Fruit fly (Drosophila melanogaster) whole organism, embryonic: Measurements from ENCODE around the gene Rnb.
A peak's percentile ranks its signal among the peaks of the same experiment; 100 is the strongest.

Source experiments
- Abd-B ChIP-seq: fragments of 200-800 bp; sonication (Bioruptor generic); optimal IDR thresholded peaks from 2 replicates; lab custom pipeline; 2018; ENCODE audit warnings: missing biosample characterization, mild to moderate bottlenecking, missing genetic modification characterization, moderate library complexity
- CG11093 ChIP-seq: fragments of 200-800 bp; sonication (Bioruptor generic); IDR thresholded peaks from 3 replicates; pipeline ENCODE4 v1.3.6; 2022; ENCODE audit warnings: missing biosample characterization, missing genetic modification characterization
- CG12299 ChIP-seq: fragments of 200-800 bp; sonication (Bioruptor generic); optimal IDR thresholded peaks from 2 replicates; lab custom pipeline; 2018; ENCODE audit warnings: missing biosample characterization, mild to moderate bottlenecking, missing genetic modification characterization
- CG13775 ChIP-seq: fragments of 200-800 bp; sonication (Bioruptor generic); optimal IDR thresholded peaks from 3 replicates; lab custom pipeline; 2017; ENCODE audit warnings: missing biosample characterization, mild to moderate bottlenecking, missing genetic modification characterization
- CG17361 ChIP-seq: fragments of 200-800 bp; sonication (Bioruptor generic); IDR thresholded peaks from 3 replicates; pipeline ENCODE4 v1.3.6; 2022; ENCODE audit warnings: missing biosample characterization, missing genetic modification characterization
- CG18476 ChIP-seq: fragments of 200-800 bp; sonication (Bioruptor generic); optimal IDR thresholded peaks from 2 replicates; lab custom pipeline; 2016; ENCODE audit warnings: missing biosample characterization, mild to moderate bottlenecking, missing genetic modification characterization
- CG2678 ChIP-seq: fragments of 200-800 bp; sonication (Bioruptor generic); optimal IDR thresholded peaks from 3 replicates; lab custom pipeline; 2019; ENCODE audit warnings: missing biosample characterization, mild to moderate bottlenecking, missing genetic modification characterization, moderate library complexity
- CG3407 ChIP-seq: fragments of 200-800 bp; sonication (Bioruptor generic); optimal IDR thresholded peaks from 2 replicates; lab custom pipeline; 2018; ENCODE audit warnings: missing biosample characterization, mild to moderate bottlenecking, missing genetic modification characterization
- CG34224 ChIP-seq: fragments of 200-800 bp; sonication (Bioruptor generic); IDR thresholded peaks from 3 replicates; pipeline ENCODE4 v1.3.6; 2022; ENCODE audit warnings: missing biosample characterization, missing genetic modification characterization; ENCODE audit not compliant: partially characterized antibody
- CG3726 ChIP-seq: fragments of 200-800 bp; sonication (Bioruptor generic); IDR thresholded peaks from 3 replicates; pipeline ENCODE4, ENCODE4 v1.3.6; 2022; ENCODE audit warnings: missing biosample characterization, missing genetic modification characterization
- CG3838 ChIP-seq: fragments of 200-800 bp; sonication (Bioruptor generic); optimal IDR thresholded peaks from 3 replicates; lab custom pipeline; 2016; ENCODE audit warnings: missing biosample characterization, missing genetic modification characterization
- CG42726 ChIP-seq: fragments of 200-800 bp; sonication (Bioruptor generic); IDR thresholded peaks from 2 replicates; pipeline ENCODE4 v1.3.6; 2022; ENCODE audit warnings: missing biosample characterization, missing genetic modification characterization; ENCODE audit not compliant: partially characterized antibody
- CG4282 ChIP-seq: fragments of 200-800 bp; sonication (Bioruptor generic); optimal IDR thresholded peaks from 2 replicates; lab custom pipeline; 2016; ENCODE audit warnings: missing biosample characterization, missing genetic modification characterization
- CG4404 ChIP-seq: fragments of 200-800 bp; sonication (Bioruptor generic); IDR thresholded peaks from 2 replicates; pipeline ENCODE4 v1.3.6; 2022; ENCODE audit warnings: missing biosample characterization, missing genetic modification characterization
- CG5953 ChIP-seq: fragments of 200-800 bp; sonication (Bioruptor generic); IDR thresholded peaks from 2 replicates; pipeline ENCODE4 v1.3.6; 2022; ENCODE audit warnings: missing biosample characterization, missing genetic modification characterization
- CG6272 ChIP-seq: fragments of 200-800 bp; sonication (Bioruptor generic); IDR thresholded peaks from 2 replicates; pipeline ENCODE4 v1.3.6; 2022; ENCODE audit warnings: missing biosample characterization, missing genetic modification characterization
- CG6791 ChIP-seq: fragments of 200-800 bp; sonication (Bioruptor generic); IDR thresholded peaks from 3 replicates; pipeline ENCODE4 v1.3.6; 2022; ENCODE audit warnings: missing biosample characterization, missing genetic modification characterization; ENCODE audit not compliant: partially characterized antibody
- CG9609 ChIP-seq: fragments of 200-800 bp; sonication (Bioruptor generic); optimal IDR thresholded peaks from 3 replicates; lab custom pipeline; 2016; ENCODE audit warnings: missing biosample characterization, missing genetic modification characterization
- CG9876 ChIP-seq: fragments of 200-800 bp; sonication (Bioruptor generic); optimal IDR thresholded peaks from 2 replicates; lab custom pipeline; 2016; ENCODE audit warnings: missing biosample characterization, missing genetic modification characterization
- Chrac-16 ChIP-seq: fragments of 200-800 bp; sonication (Bioruptor generic); optimal IDR thresholded peaks from 3 replicates; lab custom pipeline; 2016; ENCODE audit warnings: missing biosample characterization, missing genetic modification characterization
- CoRest ChIP-seq: fragments of 200-800 bp; sonication (Bioruptor generic); optimal IDR thresholded peaks from 3 replicates; lab custom pipeline; 2018; ENCODE audit warnings: missing biosample characterization, mild to moderate bottlenecking, missing genetic modification characterization, moderate library complexity
- D ChIP-seq, 2 experiments: fragments of 200-800 bp in 1 of 2; fragments of >200 bp in 1 of 2; sonication (Bioruptor generic) in 1 of 2; optimal IDR thresholded peaks; 2 replicates in 1 of 2; 3 replicates in 1 of 2; lab custom pipeline; 2017; ENCODE audit warnings: mild to moderate bottlenecking in 1 of 2, missing biosample characterization in 1 of 2, missing genetic modification characterization in 1 of 2, missing genetic modification reagents in 1 of 2
- Dref ChIP-seq: fragments of 200-800 bp; sonication (Bioruptor generic); IDR thresholded peaks from 2 replicates; pipeline ENCODE4 v1.3.6; 2022; ENCODE audit warnings: missing biosample characterization, missing genetic modification characterization
- Gsc ChIP-seq: fragments of 200-800 bp; sonication (Bioruptor generic); IDR thresholded peaks from 2 replicates; pipeline ENCODE4 v1.3.6; 2022; ENCODE audit warnings: missing biosample characterization, missing genetic modification characterization
- HHEX ChIP-seq: fragments of 200-800 bp; sonication (Bioruptor generic); optimal IDR thresholded peaks from 3 replicates; lab custom pipeline; 2017; ENCODE audit warnings: missing biosample characterization, mild to moderate bottlenecking, missing genetic modification characterization, missing genetic modification reagents
- Opbp ChIP-seq: fragments of 200-800 bp; sonication (Bioruptor generic); IDR thresholded peaks from 3 replicates; pipeline ENCODE4 v1.3.6; 2022; ENCODE audit warnings: missing biosample characterization, missing genetic modification characterization; ENCODE audit not compliant: partially characterized antibody
- Stat92E ChIP-seq, 3 experiments: fragments of >200 bp in 2 of 3; fragments of 200-800 bp in 1 of 3; sonication (Bioruptor generic) in 1 of 3; optimal IDR thresholded peaks; 2 replicates each; lab custom pipeline; 2017 to 2019; ENCODE audit warnings: missing biosample characterization in 3 of 3, missing genetic modification characterization in 3 of 3, mild to moderate bottlenecking in 1 of 3, moderate library complexity in 1 of 3
- Trl ChIP-seq, 3 experiments: fragments of >200 bp in 2 of 3; fragments of 200-800 bp in 1 of 3; sonication (Bioruptor generic) in 1 of 3; optimal IDR thresholded peaks; 2 replicates in 1 of 3; 3 replicates in 2 of 3; lab custom pipeline; 2016 to 2017; ENCODE audit warnings: missing biosample characterization in 1 of 3, missing genetic modification characterization in 1 of 3
- YL-1 ChIP-seq: fragments of 200-800 bp; sonication (Bioruptor generic); optimal IDR thresholded peaks from 3 replicates; lab custom pipeline; 2017; ENCODE audit warnings: missing biosample characterization, mild to moderate bottlenecking, missing genetic modification characterization
- az2 ChIP-seq: fragments of 200-800 bp; sonication (Bioruptor generic); optimal IDR thresholded peaks from 3 replicates; lab custom pipeline; 2016; ENCODE audit warnings: missing biosample characterization, missing genetic modification characterization
- bigmax ChIP-seq: fragments of 200-800 bp; sonication (Bioruptor generic); optimal IDR thresholded peaks from 2 replicates; lab custom pipeline; 2018; ENCODE audit warnings: missing biosample characterization, mild to moderate bottlenecking, missing genetic modification characterization
- cad ChIP-seq: fragments of >200 bp; optimal IDR thresholded peaks from 2 replicates; lab custom pipeline; 2017; ENCODE audit warnings: missing biosample characterization, missing genetic modification characterization
- caup ChIP-seq: fragments of 200-800 bp; sonication (Bioruptor generic); optimal IDR thresholded peaks from 3 replicates; lab custom pipeline; 2017; ENCODE audit warnings: missing biosample characterization, mild to moderate bottlenecking, missing genetic modification characterization, moderate library complexity; ENCODE audit not compliant: severe bottlenecking
- dysf ChIP-seq: fragments of 200-800 bp; sonication (Bioruptor generic); IDR thresholded peaks from 3 replicates; pipeline ENCODE4 v1.3.6; 2022; ENCODE audit warnings: missing biosample characterization, missing genetic modification characterization
- esg ChIP-seq: fragments of 200-800 bp; sonication (Bioruptor generic); conservative IDR thresholded peaks from 2 replicates; pipeline ENCODE4 v1.3.6; 2022; ENCODE audit warnings: missing biosample characterization, missing genetic modification characterization
- fd3F ChIP-seq: fragments of 200-800 bp; sonication (Bioruptor generic); optimal IDR thresholded peaks from 2 replicates; lab custom pipeline; 2018; ENCODE audit warnings: missing biosample characterization, mild to moderate bottlenecking, missing genetic modification characterization, moderate library complexity
- fd96Cb ChIP-seq: fragments of 200-800 bp; sonication (Bioruptor generic); optimal IDR thresholded peaks from 2 replicates; lab custom pipeline; 2018; ENCODE audit warnings: missing biosample characterization, mild to moderate bottlenecking, missing genetic modification characterization, moderate library complexity
- gcm ChIP-seq: fragments of 200-800 bp; sonication (Bioruptor generic); optimal IDR thresholded peaks from 2 replicates; lab custom pipeline; 2019; ENCODE audit warnings: missing biosample characterization, mild to moderate bottlenecking, missing genetic modification characterization, moderate library complexity
- hb ChIP-seq: fragments of 200-800 bp; sonication (Bioruptor generic); IDR thresholded peaks from 3 replicates; pipeline ENCODE4 v1.3.6; 2022; ENCODE audit warnings: missing biosample characterization, missing genetic modification characterization; ENCODE audit not compliant: partially characterized antibody
- her ChIP-seq: fragments of 200-800 bp; sonication (Bioruptor generic); optimal IDR thresholded peaks from 2 replicates; lab custom pipeline; 2016; ENCODE audit warnings: missing biosample characterization, missing genetic modification characterization
- hkb ChIP-seq, 2 experiments: fragments of 200-800 bp in 1 of 2; fragments of >200 bp in 1 of 2; sonication (Bioruptor generic) in 1 of 2; IDR thresholded peaks in 1 of 2; optimal IDR thresholded peaks in 1 of 2; 2 replicates each; pipeline versions ENCODE4 v1.3.6 to Lab custom; 2017 to 2022; ENCODE audit warnings: missing biosample characterization in 1 of 2, missing genetic modification characterization in 1 of 2
- knrl ChIP-seq: fragments of 200-800 bp; sonication (Bioruptor generic); IDR thresholded peaks from 3 replicates; pipeline ENCODE4 v1.3.6; 2022; ENCODE audit warnings: missing biosample characterization, missing genetic modification characterization; ENCODE audit not compliant: partially characterized antibody
- nerfin-1 ChIP-seq: fragments of 200-800 bp; sonication (Bioruptor generic); optimal IDR thresholded peaks from 3 replicates; lab custom pipeline; 2019; ENCODE audit warnings: missing biosample characterization, mild to moderate bottlenecking, missing genetic modification characterization, moderate library complexity
- org-1 ChIP-seq: fragments of 200-800 bp; sonication (Bioruptor generic); optimal IDR thresholded peaks from 2 replicates; lab custom pipeline; 2017; ENCODE audit warnings: missing biosample characterization, missing genetic modification characterization
- pb ChIP-seq: fragments of 200-800 bp; sonication (Bioruptor generic); optimal IDR thresholded peaks from 3 replicates; lab custom pipeline; 2016; ENCODE audit warnings: missing biosample characterization, missing genetic modification characterization
- sna ChIP-seq: fragments of 200-800 bp; sonication (Bioruptor generic); IDR thresholded peaks from 2 replicates; pipeline ENCODE4 v1.3.6; 2022; ENCODE audit warnings: missing biosample characterization, missing genetic modification characterization; ENCODE audit not compliant: partially characterized antibody
- so ChIP-seq: fragments of 200-800 bp; sonication (Bioruptor generic); IDR thresholded peaks from 3 replicates; pipeline ENCODE4 v1.3.6; 2022; ENCODE audit warnings: missing biosample characterization, missing genetic modification characterization
- trem ChIP-seq: fragments of 200-800 bp; optimal IDR thresholded peaks from 3 replicates; lab custom pipeline; 2019; ENCODE audit warnings: missing biosample characterization, mild to moderate bottlenecking, missing genetic modification characterization, moderate library complexity

Gene Rnb

dm6 chr3R:29773833-29774324 lies 25.3 kb downstream of the Rnb start (continued):
- TF ChIP-seq hkb (optimal IDR thresholded peaks at IDR 0.05; lab: Kevin White, UChicago) (no peak), hkb (GFP tag; IDR thresholded peaks at IDR 0.05; lab: Robert Waterston, UW) (peak; percentile 77), org-1 (GFP tag; lab: Kevin White, UChicago) (peak; percentile 48), Dref (GFP tag; lab: Robert Waterston, UW) (no peak), CG3838 (GFP tag; lab: Kevin White, UChicago) (no peak), dysf (GFP tag; lab: Robert Waterston, UW) (peak; percentile 89), D (optimal IDR thresholded peaks at IDR 0.05; lab: Kevin White, UChicago) (no peak), D (GFP tag; optimal IDR thresholded peaks at IDR 0.05; lab: Kevin White, UChicago) (peak; percentile 19), pb (GFP tag; lab: Kevin White, UChicago) (peak; percentile 78), Abd-B (GFP tag; lab: Kevin White, UChicago) (peak; percentile 89), CG5953 (GFP tag; lab: Robert Waterston, UW) (no peak), CG3726 (no peak), CG2678 (peak; percentile 84), bigmax (GFP tag; lab: Kevin White, UChicago) (no peak), az2 (GFP tag; lab: Kevin White, UChicago) (peak; percentile 65), so (GFP tag; lab: Robert Waterston, UW) (peak; percentile 57; the same call in 2 of the 3 replicates), sna (GFP tag; lab: Robert Waterston, UW) (no peak), CG18476 (GFP tag; lab: Kevin White, UChicago) (peak; percentile 59), CG17361 (GFP tag; lab: Robert Waterston, UW) (peak; percentile 80), CG9609 (GFP tag; lab: Kevin White, UChicago) (peak; percentile 76), CG4404 (peak; percentile 74), gcm (GFP tag; lab: Kevin White, UChicago) (no peak), fd96Cb (tag; lab: Kevin White, UChicago) (peak; percentile 68), Chrac-16 (GFP tag; lab: Kevin White, UChicago) (peak; percentile 62), CoRest (tag; lab: Kevin White, UChicago) (peak; percentile 88), CG6272 (peak; percentile 21; the same call in 1 of the 2 replicates), CG4282 (GFP tag; lab: Kevin White, UChicago) (peak; percentile 57), nerfin-1 (no peak), HHEX (GFP tag; lab: Kevin White, UChicago) (peak; percentile 59), CG13775 (GFP tag; lab: Kevin White, UChicago) (peak; percentile 75), CG3407 (GFP tag; lab: Kevin White, UChicago) (peak; percentile 18), fd3F (GFP tag; lab: Kevin White, UChicago) (peak; percentile 81), hb (no peak), caup (peak; percentile 60), trem (no peak), YL-1 (GFP tag; lab: Kevin White, UChicago) (no peak), Opbp (GFP tag; lab: Robert Waterston, UW) (no peak), her (GFP tag; lab: Kevin White, UChicago) (peak; percentile 58), knrl (no peak), Stat92E (GFP tag; optimal IDR thresholded peaks at IDR 0.05; lab: Kevin White, UChicago) (no peak), CG6791 (no peak), Gsc (GFP tag; lab: Robert Waterston, UW) (no peak), esg (GFP tag; lab: Robert Waterston, UW) (peak; percentile 60), CG34224 (no peak), CG11093 (peak; percentile 53; the same call in 1 of the 3 replicates), cad (GFP tag; lab: Kevin White, UChicago) (no peak), CG42726 (no peak), CG12299 (tag; lab: Kevin White, UChicago) (peak; percentile 12), CG9876 (GFP tag; lab: Kevin White, UChicago) (no peak), Trl (optimal IDR thresholded peaks at IDR 0.05; lab: Kevin White, UChicago) (no peak), Trl (GFP tag; optimal IDR thresholded peaks at IDR 0.05; lab: Kevin White, UChicago) (peak; percentile 40)
